Fruit fly (Drosophila melanogaster) whole organism, larva: ENCODE results near the gene CG16972.

Experiments
- noc ChIP-seq: fragments of 200-800 bp; sonication (Bioruptor generic); optimal IDR thresholded peaks from 3 replicates; lab custom pipeline; 2019; ENCODE audit warnings: missing biosample characterization, mild to moderate bottlenecking, missing genetic modification characterization, moderate library complexity

CG16972 gene

DNA sequence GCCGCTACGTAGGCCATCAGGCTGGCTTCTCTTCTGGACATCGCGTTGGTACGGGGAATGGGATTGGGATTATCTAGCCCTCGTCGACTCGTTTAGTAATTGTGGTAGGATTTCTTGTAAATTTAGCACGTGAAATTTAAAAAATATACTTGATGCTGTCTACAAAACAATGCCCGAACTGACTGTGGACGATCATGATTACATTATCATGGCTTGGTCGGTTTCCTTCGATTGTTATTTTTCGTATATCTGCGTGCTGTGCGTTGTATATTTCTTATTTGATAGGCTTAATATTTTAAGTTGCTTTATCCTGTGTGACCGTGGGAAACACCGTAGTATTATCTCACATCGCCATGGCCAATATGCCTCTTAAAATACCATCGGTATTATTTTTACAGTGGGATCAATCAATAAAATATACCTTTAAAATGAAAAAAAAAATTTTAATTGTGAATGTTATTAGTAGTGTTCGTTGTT lies at the start of gene CG16972:
Gene CG16972 (minus strand): TSS at position 336 of the 477 bp plus-strand sequence.
- no peak for TF ChIP-seq noc

DNA sequence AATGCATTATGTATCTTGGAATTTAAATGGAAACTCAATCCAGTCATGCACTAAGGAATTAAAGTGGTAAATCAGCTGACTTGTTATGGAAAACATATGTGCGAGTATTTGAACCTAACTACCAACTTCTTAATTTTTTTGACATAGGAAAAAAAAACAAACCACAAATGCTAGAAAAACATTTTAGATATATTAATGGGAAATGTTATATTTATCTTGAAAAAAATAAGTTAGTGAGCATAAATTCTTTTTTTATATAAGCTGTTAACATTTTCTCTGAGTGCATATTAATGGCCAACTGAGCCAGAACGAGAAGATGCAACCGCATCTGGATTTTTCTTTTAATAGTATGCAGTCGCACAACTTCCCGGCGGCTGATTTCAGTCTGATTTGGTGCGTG lies 48.1 kb upstream of the CG16972 start:
- TF ChIP-seq noc = no peak

DNA sequence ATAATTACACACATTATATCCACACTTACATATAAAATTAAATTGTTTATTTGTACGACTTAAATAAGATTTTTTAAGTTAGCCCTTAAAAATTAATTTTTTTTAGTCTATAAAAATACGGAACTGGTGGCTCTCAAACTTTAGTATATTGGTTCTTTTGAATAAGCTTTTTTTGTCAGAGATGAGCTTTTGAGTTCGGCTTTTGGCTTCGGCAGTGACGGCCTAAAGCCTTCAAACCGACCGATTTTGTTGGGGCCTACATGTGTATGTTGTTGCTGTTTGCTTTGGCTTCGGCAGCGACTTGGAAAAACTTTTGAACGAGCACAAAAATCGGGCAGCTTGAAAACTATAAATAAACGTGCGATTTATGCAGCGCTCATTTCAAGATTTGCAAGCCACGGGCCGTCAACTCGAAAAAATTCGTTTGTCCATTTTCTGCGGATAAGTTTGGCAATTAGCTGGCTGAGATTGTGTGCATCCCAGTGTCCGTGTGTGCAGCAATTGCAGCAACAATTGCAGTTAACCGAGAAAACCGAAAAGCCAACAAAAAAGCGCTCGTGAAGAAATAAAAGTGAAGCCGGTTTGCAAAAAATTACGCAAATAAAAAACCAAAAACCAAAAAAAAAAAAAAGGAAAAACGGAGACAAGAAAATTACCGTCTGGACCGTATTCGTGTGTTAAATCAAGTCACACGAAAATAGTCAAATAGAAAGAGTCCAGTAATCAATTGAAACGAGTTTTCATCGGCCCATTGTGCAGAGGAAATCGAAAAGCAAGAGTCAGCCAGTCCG lies 43.0 kb upstream of the CG16972 start, which contains the start of gene CG16820:
Gene CG16820 (plus strand): TSS at position 378 of the 791 bp plus-strand sequence.
- no peak for TF ChIP-seq noc

DNA sequence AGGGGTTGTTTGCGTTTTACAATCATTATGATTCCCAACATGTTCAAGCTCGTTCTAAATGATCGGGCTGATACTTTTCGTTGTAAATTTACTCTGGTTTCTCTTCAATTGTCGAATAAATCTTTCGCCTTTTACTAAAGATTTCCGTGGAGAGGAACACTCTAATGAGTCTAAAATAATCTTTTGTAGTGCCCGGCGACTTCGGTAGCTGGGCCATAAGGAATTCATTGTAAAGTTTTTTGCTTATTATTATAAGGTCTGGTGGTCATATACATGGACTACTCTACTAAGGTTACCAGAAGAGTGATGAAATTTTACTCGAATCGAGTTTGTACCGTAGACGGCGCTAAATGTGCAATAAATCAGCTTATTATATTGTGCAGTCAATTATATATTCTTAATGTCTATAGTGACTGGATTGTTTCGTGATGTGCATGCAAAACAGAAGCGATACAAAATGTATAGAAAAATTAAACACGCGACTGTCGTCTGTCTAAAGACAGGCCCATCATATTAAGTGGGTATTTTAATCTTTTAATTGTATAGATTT lies 41.7 kb upstream of the CG16972 start:
- no peak for TF ChIP-seq noc

DNA sequence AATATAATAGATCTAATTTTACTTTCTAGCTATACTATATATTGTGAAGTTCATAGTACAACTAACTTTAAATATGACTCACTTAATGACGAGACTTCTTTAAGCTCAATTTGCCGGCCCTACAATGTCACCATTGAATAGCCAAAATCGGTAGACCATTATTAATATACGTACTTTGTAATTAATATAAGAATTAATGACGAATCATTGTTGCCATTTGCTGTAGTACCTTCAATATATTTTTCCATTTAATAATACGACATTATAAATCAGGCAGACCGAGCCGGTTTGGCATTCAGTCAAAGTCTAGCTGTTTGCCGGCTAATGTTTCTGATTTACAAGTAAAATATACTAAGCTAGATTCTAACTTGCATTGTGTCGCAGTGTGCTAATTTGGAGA lies 36.6 kb upstream of the CG16972 start, which contains the start of gene Jhbp13:
Gene Jhbp13 (plus strand): TSS at position 301 of the 400 bp plus-strand sequence.
- TF ChIP-seq noc = no peak

DNA sequence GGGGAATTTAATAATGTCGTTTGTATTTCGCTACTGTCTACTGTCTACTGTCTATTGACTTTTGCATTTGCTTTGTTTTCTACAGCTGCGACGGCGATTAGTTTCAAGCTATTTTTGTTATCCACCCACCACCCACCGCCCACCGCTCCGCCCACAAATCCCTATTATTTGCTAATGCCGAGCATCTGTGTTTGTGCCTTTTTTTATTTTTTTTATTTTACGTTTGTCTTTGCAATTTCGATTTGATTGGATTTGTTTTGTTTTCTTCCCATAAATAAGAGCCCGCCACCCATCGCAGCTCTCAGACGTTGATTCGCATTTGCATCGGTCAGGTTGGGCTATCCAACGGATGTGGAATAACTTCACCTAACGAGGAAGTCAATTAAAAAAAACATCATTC lies 33.1 kb upstream of the CG16972 start, which contains the start of gene Jhbp14:
Gene Jhbp14 (plus strand): TSS at position 301 of the 400 bp plus-strand sequence.
- no peak for TF ChIP-seq noc

DNA sequence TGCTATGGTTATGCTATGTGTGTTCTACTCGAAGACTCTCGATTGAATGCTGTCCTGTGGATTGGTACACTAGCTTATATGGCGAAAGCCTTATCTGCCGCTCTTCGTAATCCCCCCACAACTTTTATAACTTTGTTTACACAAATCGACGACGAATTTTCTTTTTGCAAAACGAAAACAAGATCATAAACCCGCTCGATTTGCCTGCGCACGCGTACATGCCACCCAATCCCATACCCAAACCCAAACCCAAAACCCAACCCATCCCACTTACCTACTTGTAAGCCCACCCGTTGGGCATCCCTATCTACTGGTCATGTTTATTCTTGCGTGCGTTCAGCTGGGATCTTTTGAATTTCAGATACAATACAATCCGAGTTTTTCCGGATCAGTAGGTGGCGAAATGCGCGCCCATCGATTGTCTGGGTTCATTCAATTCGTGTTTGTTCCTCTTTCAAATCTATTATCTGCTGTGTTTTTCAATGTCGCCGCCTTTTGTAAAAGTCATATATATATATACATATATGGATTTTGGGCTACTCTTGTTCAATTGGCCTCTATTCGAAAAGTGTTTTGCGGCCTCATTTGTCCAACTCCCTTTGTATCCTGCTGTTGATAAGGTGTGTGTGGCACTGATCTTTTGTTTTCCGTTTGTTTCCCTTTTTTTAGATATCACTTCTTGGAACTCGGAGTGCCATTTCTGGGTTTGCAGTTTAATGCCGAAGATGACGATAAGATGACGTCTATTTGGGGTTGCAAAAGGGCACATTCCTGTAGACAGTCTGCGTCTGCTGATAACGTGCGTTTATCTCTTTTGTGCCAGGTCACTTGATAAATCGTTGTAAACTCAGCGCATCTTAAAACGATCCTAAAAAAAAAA lies 31.8 kb upstream of the CG16972 start, which contains the start of gene Mabi:
Gene Mabi (minus strand): TSS at position 51 of the 880 bp plus-strand sequence.
- TF ChIP-seq noc = no peak

DNA sequence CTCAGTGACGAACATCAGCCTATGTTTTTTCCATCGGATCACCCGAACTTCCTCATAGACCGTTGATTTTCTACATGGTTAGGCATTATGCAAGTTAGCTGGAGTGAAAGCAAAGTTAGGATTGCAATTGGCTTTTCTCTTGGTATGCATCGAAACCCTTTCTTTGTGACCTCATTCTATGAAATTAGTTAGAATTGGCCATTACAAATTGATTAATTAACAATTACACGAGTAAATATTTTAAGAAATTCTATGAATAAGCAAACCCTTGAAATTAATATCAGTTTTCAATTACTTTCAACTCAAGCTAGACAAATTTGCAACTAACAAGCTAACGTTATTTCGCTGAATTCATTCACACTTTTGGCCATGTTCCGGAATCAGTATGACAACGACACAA lies 28.6 kb upstream of the CG16972 start, which contains the start of gene Prosalpha6T:
Gene Prosalpha6T (plus strand): TSS at position 301 of the 400 bp plus-strand sequence.
- no peak for TF ChIP-seq noc

DNA sequence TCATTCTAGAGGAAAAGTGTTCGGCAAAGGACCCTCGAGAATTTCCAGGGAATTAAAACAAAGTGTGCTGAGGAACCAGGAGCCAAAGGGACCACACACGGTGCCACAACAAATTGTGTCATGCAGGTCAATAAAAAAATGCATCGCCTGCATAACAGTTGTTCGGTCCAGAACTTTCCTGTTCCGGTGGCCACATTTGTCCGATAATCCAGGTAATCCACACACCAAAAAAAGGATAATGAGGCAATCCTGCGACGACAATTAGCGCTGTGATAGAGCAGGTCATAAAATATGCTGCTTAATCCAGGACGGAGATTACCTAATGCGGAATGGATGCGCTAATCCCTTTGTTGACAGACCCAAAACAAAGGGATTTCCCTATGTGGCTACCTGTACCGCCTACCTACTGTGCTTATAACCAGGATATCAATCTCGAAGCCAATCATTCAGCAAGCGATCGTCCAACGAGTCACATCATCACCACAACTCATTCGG lies 26.3 kb upstream of the CG16972 start, which contains the start of gene CG16815:
Gene CG16815 (plus strand): TSS at position 445 of the 495 bp plus-strand sequence.
- no peak for TF ChIP-seq noc

DNA sequence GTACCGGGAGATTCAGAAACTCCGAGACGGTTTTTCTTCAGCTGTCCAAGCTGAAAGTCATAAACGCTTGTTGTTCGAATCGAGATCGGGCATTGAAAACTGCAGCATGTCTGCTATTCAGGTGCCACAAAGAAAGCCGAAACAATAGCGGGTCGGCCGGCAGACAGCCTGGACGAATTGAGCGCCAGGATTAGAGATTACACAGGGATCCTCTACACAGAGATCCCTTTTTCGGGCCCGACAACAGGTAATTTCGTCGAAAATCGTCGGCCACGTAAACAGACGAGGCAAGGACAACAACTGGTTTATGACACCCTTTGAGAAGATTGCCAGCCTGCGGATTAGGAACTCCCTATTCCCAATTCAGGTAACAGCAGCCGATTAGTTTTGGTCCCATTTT lies 24.1 kb upstream of the CG16972 start, which contains the start of gene CG16813:
Gene CG16813 (plus strand): TSS at position 288 of the 400 bp plus-strand sequence.
- no peak for TF ChIP-seq noc

DNA sequence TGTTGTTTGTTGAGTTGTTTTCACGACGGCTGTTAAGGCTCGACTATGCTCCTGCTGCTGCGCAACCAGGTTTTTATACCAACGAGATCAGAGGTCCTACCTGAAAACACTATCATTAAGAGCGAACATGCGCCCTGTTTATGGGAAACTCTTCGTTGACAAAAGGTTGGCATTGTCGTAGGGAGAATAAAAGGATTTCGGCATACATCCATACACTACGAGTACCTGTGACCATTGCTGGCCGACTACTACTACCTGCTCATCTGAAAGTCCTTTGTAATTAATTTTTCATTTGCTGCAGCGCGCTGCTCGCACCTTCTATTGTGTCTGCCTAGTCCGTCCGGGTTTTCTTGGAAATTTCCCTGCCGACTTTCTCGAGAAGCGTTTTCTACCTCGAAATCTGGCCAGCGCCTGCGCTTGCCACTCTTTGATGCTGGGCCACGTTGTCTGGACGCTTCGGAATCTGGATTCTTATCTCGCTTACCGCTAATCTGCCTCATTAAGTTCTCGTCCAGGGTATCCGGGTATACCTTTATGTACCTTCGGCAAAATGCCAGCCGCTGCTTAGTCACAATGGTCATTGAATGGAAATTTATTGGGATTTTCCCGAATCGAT lies 22.2 kb upstream of the CG16972 start, which contains the start of gene CG15480:
Gene CG15480 (minus strand): TSS at position 51 of the 616 bp plus-strand sequence.
- TF ChIP-seq noc = no peak

DNA sequence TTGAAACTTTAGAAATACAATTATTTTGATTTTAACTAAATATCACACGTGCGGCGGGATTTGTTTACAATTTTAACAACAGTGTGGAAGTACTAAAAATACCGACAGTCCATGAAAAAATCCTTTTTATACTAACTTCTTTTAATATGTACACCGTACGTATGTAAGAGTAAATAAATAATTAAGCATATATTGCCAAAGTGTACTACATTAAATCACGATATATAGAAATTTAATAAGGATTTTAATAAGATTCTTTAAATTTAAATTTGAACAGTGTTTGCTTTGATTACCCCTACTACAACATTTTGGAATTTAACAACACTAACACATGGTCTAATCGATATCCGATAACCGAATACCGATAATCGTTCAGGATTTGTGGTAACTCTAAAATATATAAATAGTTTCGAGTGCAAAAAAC lies 19.1 kb upstream of the CG16972 start, which contains the start of the genes Ski6 and CG16812:
Gene Ski6 (minus strand): TSS at position 205 of the 424 bp plus-strand sequence.
Gene CG16812 (plus strand): TSS at position 363 of the 424 bp plus-strand sequence.
- TF ChIP-seq noc = no peak

DNA sequence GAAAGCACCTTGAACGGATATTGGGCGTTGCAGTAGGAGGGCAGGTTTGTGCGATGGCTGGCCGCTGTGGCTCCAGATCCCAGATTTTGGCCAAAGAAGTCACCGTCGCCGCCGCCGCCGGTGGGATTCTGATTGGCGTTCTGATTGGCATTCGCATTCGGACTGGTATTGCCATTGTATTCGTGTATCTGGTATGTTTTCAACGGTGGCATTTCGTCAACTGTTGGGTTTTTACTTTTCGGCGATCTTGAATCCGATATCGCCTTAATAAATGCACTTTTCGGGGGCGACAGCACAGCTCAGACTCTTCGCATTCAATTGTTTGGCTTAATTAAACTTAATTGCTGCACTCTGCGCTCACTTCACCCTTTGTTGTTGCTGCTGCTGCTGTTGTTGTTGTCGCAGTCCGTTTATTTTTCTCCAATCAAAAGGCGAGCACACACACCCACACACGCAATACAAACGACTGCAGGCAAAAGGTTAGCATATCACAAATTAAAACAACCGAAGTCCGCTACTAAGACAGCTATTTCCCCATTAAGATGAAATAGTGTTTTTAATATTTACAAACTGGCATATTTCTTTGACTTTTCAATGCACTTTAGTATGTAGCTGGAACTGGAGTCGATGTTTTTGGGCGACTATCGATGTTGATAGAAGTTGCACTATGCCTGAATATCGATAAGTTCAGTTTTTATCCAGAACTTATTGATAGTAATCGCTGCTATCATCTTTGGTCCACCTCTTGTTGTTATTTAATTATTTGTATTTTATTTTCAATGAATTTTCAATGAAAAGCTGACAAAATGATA lies 16.4 kb upstream of the CG16972 start, which contains the start of the genes CG9426 and mRF1:
Gene CG9426 (minus strand): TSS at position 643 of the 812 bp plus-strand sequence.
Gene mRF1 (plus strand): TSS at position 699 of the 812 bp plus-strand sequence.
- TF ChIP-seq noc = no peak

DNA sequence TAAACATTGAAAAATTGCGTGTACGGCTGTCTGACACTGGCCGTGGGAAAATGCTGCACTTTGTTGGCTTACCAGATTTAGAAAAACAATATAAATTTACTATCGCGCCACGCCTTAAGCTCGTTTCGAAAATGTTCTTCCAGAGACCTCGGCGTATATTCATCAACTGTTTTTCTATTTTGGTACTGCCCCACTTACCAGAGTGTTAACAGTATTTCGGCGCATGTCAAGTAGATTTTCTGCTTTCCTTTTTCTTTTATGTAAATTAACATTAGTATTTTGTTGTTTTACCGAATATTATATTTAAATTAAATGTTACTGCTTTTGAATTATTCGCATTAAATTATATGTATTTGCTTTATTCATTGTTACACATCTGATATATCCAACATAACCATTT lies 11.9 kb upstream of the CG16972 start, which contains the start of gene kek4:
Gene kek4 (minus strand): TSS at position 341 of the 400 bp plus-strand sequence.
- no peak for TF ChIP-seq noc
